Worm (Caenorhabditis elegans) whole organism, late embryonic: ENCODE results near the gene plx-2.
A peak's percentile ranks its signal among the peaks of the same experiment; 100 is the strongest.

Experiments used
- ama-1 ChIP-seq: fragments of 150-350 bp; optimal IDR thresholded peaks from 2 replicates; lab custom pipeline; 2014
- ceh-14 ChIP-seq: sonication (generic microtip); optimal IDR thresholded peaks from 2 replicates; lab custom pipeline; 2016; ENCODE audit warnings: missing genotype, missing genetic modification characterization, missing compliant biosample characterization
- ceh-19 ChIP-seq: fragments of 200-800 bp; sonication (Bioruptor generic); optimal IDR thresholded peaks from 2 replicates; lab custom pipeline; 2018; ENCODE audit warnings: mild to moderate bottlenecking, missing genetic modification characterization, missing compliant biosample characterization
- ceh-9 ChIP-seq: sonication (generic microtip); optimal IDR thresholded peaks from 2 replicates; lab custom pipeline; 2016; ENCODE audit warnings: mild to moderate bottlenecking, missing genetic modification characterization, inconsistent platforms, missing compliant biosample characterization
- elt-2 ChIP-seq: sonication (generic microtip); optimal IDR thresholded peaks from 2 replicates; lab custom pipeline; 2016; ENCODE audit warnings: missing genetic modification reagents, missing genetic modification characterization, missing compliant biosample characterization
- fkh-10 ChIP-seq: fragments of 150-350 bp; optimal IDR thresholded peaks from 2 replicates; lab custom pipeline; 2014; ENCODE audit warnings: missing biosample characterization, missing genetic modification reagents, missing genetic modification characterization
- madf-2 ChIP-seq: sonication (generic microtip); optimal IDR thresholded peaks from 2 replicates; lab custom pipeline; 2017; ENCODE audit warnings: missing genetic modification characterization, missing compliant biosample characterization
- odd-2 ChIP-seq: sonication (generic microtip); optimal IDR thresholded peaks from 2 replicates; lab custom pipeline; 2017; ENCODE audit warnings: antibody characterized with exemption, mild to moderate bottlenecking, missing genetic modification characterization, missing compliant biosample characterization
- pag-3 ChIP-seq: sonication (generic microtip); optimal IDR thresholded peaks from 2 replicates; lab custom pipeline; 2016; ENCODE audit warnings: missing compliant biosample characterization, missing genetic modification characterization, borderline replicate concordance
- ref-2 ChIP-seq: sonication (generic microtip); optimal IDR thresholded peaks from 2 replicates; lab custom pipeline; 2016; ENCODE audit warnings: missing genetic modification characterization, missing compliant biosample characterization
- tbx-7 ChIP-seq: sonication (generic microtip); optimal IDR thresholded peaks from 2 replicates; lab custom pipeline; 2016; ENCODE audit warnings: missing genotype, missing genetic modification characterization, missing compliant biosample characterization

DNA sequence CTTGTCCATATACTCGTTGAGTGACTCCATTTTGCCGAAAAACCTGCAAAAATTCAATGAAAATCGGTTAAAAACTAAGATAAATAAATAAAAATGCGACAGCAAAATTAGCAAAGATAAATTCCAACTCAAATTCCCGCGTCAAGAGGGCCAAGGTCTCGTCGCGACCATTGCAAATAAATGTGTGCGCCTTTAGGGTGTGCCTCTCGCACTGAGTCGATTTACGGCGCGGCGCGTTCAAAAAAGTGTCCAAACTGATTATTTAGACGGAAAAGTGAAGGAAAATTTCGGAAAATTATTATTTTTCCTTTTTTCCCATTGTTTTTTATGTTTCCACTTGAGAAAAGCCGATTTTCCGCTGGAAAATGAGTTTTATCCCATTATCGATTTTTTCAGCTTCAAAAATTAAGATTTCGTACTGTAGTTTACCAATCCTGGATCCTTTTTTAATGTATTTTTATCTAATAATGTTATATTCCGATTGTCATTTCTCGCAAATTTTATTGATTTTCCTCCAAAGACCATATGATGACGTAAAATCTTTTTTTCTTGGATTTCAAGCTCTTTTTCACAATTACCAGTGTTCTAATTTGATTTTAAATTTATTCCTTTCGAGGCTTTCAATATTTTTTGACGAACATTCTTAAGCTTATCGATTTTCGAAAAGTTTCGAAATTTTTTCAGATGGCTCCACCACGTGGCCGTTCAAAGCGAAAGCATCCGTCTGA lies 34.5 kb downstream of the plx-2 start, which contains the start of the genes kbp-3 and nurf-1:
- TF ChIP-seq ref-2 (tag; lab: Kevin White, UChicago) = no peak
- no peak for TF ChIP-seq ceh-19
- peak; percentile 1 for TF ChIP-seq elt-2 (tag; lab: Kevin White, UChicago)
- TF ChIP-seq ama-1 (lab: Kevin White, UChicago) = no peak
- no peak for TF ChIP-seq ceh-9 (tag; lab: Kevin White, UChicago)
- no peak for TF ChIP-seq pag-3
- no peak for TF ChIP-seq madf-2
- TF ChIP-seq tbx-7 (tag; lab: Kevin White, UChicago) = no peak
- TF ChIP-seq odd-2 (tag; lab: Kevin White, UChicago) = no peak
- no peak for TF ChIP-seq fkh-10 (GFP tag; lab: Kevin White, UChicago)
- no peak for TF ChIP-seq ceh-14
